Fruit fly (Drosophila melanogaster): ENCODE results near the gene PGRP-SB2.

PGRP-SB2 gene

DNA sequence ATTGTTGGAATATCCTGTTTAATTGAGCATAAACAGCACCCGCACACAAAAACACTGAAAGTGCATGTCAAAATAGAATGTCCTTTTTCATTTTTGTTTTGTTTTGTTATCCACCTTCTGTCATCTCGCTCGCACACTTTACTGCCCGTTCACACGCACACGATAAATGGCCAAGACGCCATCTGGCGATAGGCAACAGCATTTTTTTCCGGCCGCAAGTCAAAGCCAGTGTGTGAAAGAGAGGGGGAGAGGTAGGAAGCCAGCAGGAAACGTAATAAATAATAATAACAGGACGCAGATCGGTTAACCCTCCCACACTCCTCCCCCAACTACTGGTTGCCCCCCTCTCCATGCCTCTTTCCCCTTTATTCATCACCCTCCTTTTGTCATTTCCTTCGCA is 43.5 kb downstream of the PGRP-SB2 start (continued):
- no peak for TF ChIP-seq D19A (tag; optimal IDR thresholded peaks at IDR 0.05)
- TF ChIP-seq Med (GFP tag), result peak; percentile 87
- peak; percentile 27 for TF ChIP-seq zf30C (GFP tag; optimal IDR thresholded peaks at IDR 0.05)
- peak; percentile 38 for TF ChIP-seq Lpt (GFP tag; optimal IDR thresholded peaks at IDR 0.05)
- no peak for TF ChIP-seq CG7928 (GFP tag; optimal IDR thresholded peaks at IDR 0.05)
- no peak for TF ChIP-seq MBD-R2 (GFP tag; IDR thresholded peaks at IDR 0.05)
- TF ChIP-seq bsh (GFP tag; optimal IDR thresholded peaks at IDR 0.05), result peak in 1 of 2 experiments; percentile 11
- peak; percentile 32 for TF ChIP-seq gcm (GFP tag; optimal IDR thresholded peaks at IDR 0.05)
- TF ChIP-seq grau (tag; optimal IDR thresholded peaks at IDR 0.05), result no peak
- TF ChIP-seq Trl (optimal IDR thresholded peaks at IDR 0.05), result no peak
- TF ChIP-seq Trl (GFP tag; optimal IDR thresholded peaks at IDR 0.05), result peak; percentile 7
- no peak for TF ChIP-seq Dp (GFP tag; optimal IDR thresholded peaks at IDR 0.05)
- no peak for TF ChIP-seq Dref (GFP tag; IDR thresholded peaks at IDR 0.05)
- TF ChIP-seq CG17328 (GFP tag; IDR thresholded peaks at IDR 0.05), result peak; percentile 45
- no peak for TF ChIP-seq sim (GFP tag; IDR thresholded peaks at IDR 0.05)
- peak; percentile 72 for TF ChIP-seq kni (GFP tag; optimal IDR thresholded peaks at IDR 0.05)
- no peak for TF ChIP-seq sc (optimal IDR thresholded peaks at IDR 0.05)
- no peak for TF ChIP-seq sc (GFP tag; optimal IDR thresholded peaks at IDR 0.05)
- no peak for TF ChIP-seq ken (GFP tag; IDR thresholded peaks at IDR 0.05)
- no peak for TF ChIP-seq Scr (GFP tag; IDR thresholded peaks at IDR 0.05; ENCODE audit: partially characterized antibody)
- no peak for TF ChIP-seq Adf1 (GFP tag; IDR thresholded peaks at IDR 0.05)
- TF ChIP-seq inv (GFP tag; IDR thresholded peaks at IDR 0.05; ENCODE audit: partially characterized antibody), result no peak
- no peak for TF ChIP-seq vfl (GFP tag; optimal IDR thresholded peaks at IDR 0.05)
- no peak for TF ChIP-seq maf-S (GFP tag; optimal IDR thresholded peaks at IDR 0.05)
- peak; percentile 39 for TF ChIP-seq tin (GFP tag; optimal IDR thresholded peaks at IDR 0.05)
- no peak for TF ChIP-seq ham (GFP tag; IDR thresholded peaks at IDR 0.05)
- peak; percentile 81 for TF ChIP-seq Ets65A (GFP tag)
- TF ChIP-seq ac (GFP tag; optimal IDR thresholded peaks at IDR 0.05), result peak; percentile 51
- no peak for TF ChIP-seq Chrac-16 (GFP tag; optimal IDR thresholded peaks at IDR 0.05)
- no peak for TF ChIP-seq CG13123 (GFP tag; optimal IDR thresholded peaks at IDR 0.05)
- peak; percentile 26 for TF ChIP-seq Sox100B (GFP tag; optimal IDR thresholded peaks at IDR 0.05)
- no peak for TF ChIP-seq CG2202 (tag; optimal IDR thresholded peaks at IDR 0.05)
- TF ChIP-seq CG6813 (GFP tag; optimal IDR thresholded peaks at IDR 0.05), result peak; percentile 52
- no peak for TF ChIP-seq Abd-B (GFP tag; optimal IDR thresholded peaks at IDR 0.05)
- no peak for TF ChIP-seq CG12104 (GFP tag; optimal IDR thresholded peaks at IDR 0.05)
- TF ChIP-seq CG5245 (GFP tag; optimal IDR thresholded peaks at IDR 0.05), result peak; percentile 43
- TF ChIP-seq aop (GFP tag; IDR thresholded peaks at IDR 0.05), result no peak
- TF ChIP-seq jing (GFP tag; optimal IDR thresholded peaks at IDR 0.05), result no peak
- no peak for TF ChIP-seq H15 (GFP tag; IDR thresholded peaks at IDR 0.05)
- TF ChIP-seq CG3847 (GFP tag; IDR thresholded peaks at IDR 0.05), result no peak
- TF ChIP-seq CG12942 (GFP tag; optimal IDR thresholded peaks at IDR 0.05), result no peak
- TF ChIP-seq Opbp (GFP tag; IDR thresholded peaks at IDR 0.05; ENCODE audit: partially characterized antibody), result 0 out of 3 replicates have a peak, but pooled peaks have one; percentile 29
- TF ChIP-seq hkb (optimal IDR thresholded peaks at IDR 0.05), result no peak
- TF ChIP-seq hkb (GFP tag; IDR thresholded peaks at IDR 0.05), result peak; percentile 29; the same call in 1 of the 2 replicates
- TF ChIP-seq MTF-1 (GFP tag; optimal IDR thresholded peaks at IDR 0.05; ENCODE audit: borderline replicate concordance), result peak; percentile 42
- no peak for TF ChIP-seq CG14050 (GFP tag; IDR thresholded peaks at IDR 0.05)
- peak; percentile 49; the same call in 1 of the 2 replicates for TF ChIP-seq CG11247 (GFP tag; IDR thresholded peaks at IDR 0.05)
- no peak for TF ChIP-seq CG17361 (GFP tag; IDR thresholded peaks at IDR 0.05)
- no peak for TF ChIP-seq CG42726 (GFP tag; IDR thresholded peaks at IDR 0.05; ENCODE audit: partially characterized antibody)
- TF ChIP-seq nerfin-1 (tag; optimal IDR thresholded peaks at IDR 0.05), result peak; percentile 60
- TF ChIP-seq slbo (GFP tag; IDR thresholded peaks at IDR 0.05), result no peak
- TF ChIP-seq Drgx (GFP tag; IDR thresholded peaks at IDR 0.05), result no peak
- TF ChIP-seq zen (tag; optimal IDR thresholded peaks at IDR 0.05), result peak; percentile 85
